Worm (Caenorhabditis elegans): ENCODE data around the gene uev-2.

Gene uev-2

ce11 chrIII:5554884-5555500 is 27.9 kb upstream of the uev-2 start, which contains the start of the genes nmad-1 and hach-1 (continued):
- TF ChIP-seq aha-1 (tag) (no peak), cey-2 (tag; optimal IDR thresholded peaks at IDR 0.05; ENCODE audit: borderline replicate concordance, insufficient read depth) (no peak), F44E2.7 (GFP tag; IDR thresholded peaks at IDR 0.05) (no peak), ZK546.5 (tag; optimal IDR thresholded peaks at IDR 0.05) (no peak), unc-39 (tag; optimal IDR thresholded peaks at IDR 0.05) (no peak), ceh-20 (GFP tag; IDR thresholded peaks at IDR 0.05) (peak; percentile 59; the same call in 1 of the 2 replicates), spr-3 (GFP tag; optimal IDR thresholded peaks at IDR 0.05) (no peak), nhr-41 (GFP tag; IDR thresholded peaks at IDR 0.05) (no peak), spr-1 (tag; optimal IDR thresholded peaks at IDR 0.05) (peak; percentile 34), snpc-4 (tag; optimal IDR thresholded peaks at IDR 0.05) (no peak), nhr-42 (GFP tag; IDR thresholded peaks at IDR 0.05) (0 out of 2 replicates have a peak, but pooled peaks have one; percentile 46), nhr-28 (tag; optimal IDR thresholded peaks at IDR 0.05) (peak; percentile 27), zfp-3 (GFP tag; conservative IDR thresholded peaks at IDR 0.05) (no peak), ceh-82 (tag; optimal IDR thresholded peaks at IDR 0.05) (no peak), ctbp-1 (GFP tag; IDR thresholded peaks at IDR 0.05) (peak; percentile 58), lin-38 (GFP tag; IDR thresholded peaks at IDR 0.05) (peak; percentile 79), F10B5.3 (tag; optimal IDR thresholded peaks at IDR 0.05) (peak; percentile 14), unc-130 (GFP tag; optimal IDR thresholded peaks at IDR 0.05) (peak; percentile 53), lin-29 (GFP tag; IDR thresholded peaks at IDR 0.05) (no peak), R02D3.7 (tag; optimal IDR thresholded peaks at IDR 0.05) (no peak), tra-1 (GFP tag; IDR thresholded peaks at IDR 0.05) (no peak), nhr-77 (tag; optimal IDR thresholded peaks at IDR 0.05) (peak; percentile 14), snpc-1.2 (GFP tag; IDR thresholded peaks at IDR 0.05) (no peak), set-16 (GFP tag; IDR thresholded peaks at IDR 0.05) (no peak), gei-8 (GFP tag; optimal IDR thresholded peaks at IDR 0.05) (no peak), nhr-237 (tag; optimal IDR thresholded peaks at IDR 0.05) (no peak), dve-1 (tag; optimal IDR thresholded peaks at IDR 0.05; ENCODE audit: insufficient read depth) (peak; percentile 79), ceh-62 (tag; optimal IDR thresholded peaks at IDR 0.05) (no peak), F37D6.2 (tag; optimal IDR thresholded peaks at IDR 0.05) (peak; percentile 26), attf-4 (tag; optimal IDR thresholded peaks at IDR 0.05) (no peak), nhr-111 (GFP tag; optimal IDR thresholded peaks at IDR 0.05) (no peak), nhr-6 (tag; optimal IDR thresholded peaks at IDR 0.05) (peak; percentile 48), nhr-48 (tag; optimal IDR thresholded peaks at IDR 0.05) (peak; percentile 69), zip-2 (tag; optimal IDR thresholded peaks at IDR 0.05) (no peak), php-3 (GFP tag; IDR thresholded peaks at IDR 0.05) (0 out of 2 replicates have a peak, but pooled peaks have one; percentile 46), ceh-32 (tag; optimal IDR thresholded peaks at IDR 0.05; ENCODE audit: poor library complexity) (no peak), daf-12 (tag; optimal IDR thresholded peaks at IDR 0.05) (no peak), ZK337.2 (GFP tag; IDR thresholded peaks at IDR 0.05) (no peak), ztf-11 (tag; optimal IDR thresholded peaks at IDR 0.05) (no peak), hlh-11 (tag; optimal IDR thresholded peaks at IDR 0.05) (peak; percentile 67), zag-1 (tag; optimal IDR thresholded peaks at IDR 0.05) (no peak), nhr-102 (tag; optimal IDR thresholded peaks at IDR 0.05) (peak; percentile 68), Y75B8A.6 (GFP tag; IDR thresholded peaks at IDR 0.05) (no peak), D1046.2 (GFP tag; IDR thresholded peaks at IDR 0.05) (no peak), saeg-2 (GFP tag; IDR thresholded peaks at IDR 0.05) (no peak), Y5F2A.4 (GFP tag; optimal IDR thresholded peaks at IDR 0.05) (no peak), lir-3 (tag; optimal IDR thresholded peaks at IDR 0.05) (no peak), dmd-6 (GFP tag; IDR thresholded peaks at IDR 0.05) (no peak), egl-27 (tag; optimal IDR thresholded peaks at IDR 0.05) (no peak), unc-62 (GFP tag; optimal IDR thresholded peaks at IDR 0.05 in 1 of 2) (no peak), unc-62 (tag; optimal IDR thresholded peaks at IDR 0.05) (no peak), madf-9 (GFP tag; conservative IDR thresholded peaks at IDR 0.05) (0 out of 2 replicates have a peak, but pooled peaks have one; percentile 34)
